Worm (Caenorhabditis elegans) whole organism, L2 larva: ENCODE measurements around the gene C26B9.7.

Experiments used
- ama-1 ChIP-seq: fragments of 150-350 bp; optimal IDR thresholded peaks from 2 replicates; lab custom pipeline; 2018; ENCODE audit warnings: inconsistent platforms
- ceh-82 ChIP-seq: fragments of 150-350 bp; optimal IDR thresholded peaks from 2 replicates; lab custom pipeline; 2014; ENCODE audit warnings: missing biosample characterization, missing genetic modification characterization
- elt-1 ChIP-seq: fragments of 150-350 bp; optimal IDR thresholded peaks from 2 replicates; lab custom pipeline; 2014; ENCODE audit warnings: missing biosample characterization, missing genetic modification characterization
- elt-3 ChIP-seq: sonication (generic microtip); optimal IDR thresholded peaks from 2 replicates; lab custom pipeline; 2017; ENCODE audit warnings: missing biosample characterization, missing genetic modification characterization
- fos-1 ChIP-seq: fragments of 150-350 bp; optimal IDR thresholded peaks from 2 replicates; lab custom pipeline; 2014; ENCODE audit warnings: missing biosample characterization, missing genetic modification characterization
- lin-13 ChIP-seq: fragments of 150-350 bp; optimal IDR thresholded peaks from 2 replicates; lab custom pipeline; 2014; ENCODE audit warnings: missing biosample characterization, missing genetic modification reagents, missing genetic modification characterization
- lin-39 ChIP-seq: fragments of 150-350 bp; optimal IDR thresholded peaks from 2 replicates; lab custom pipeline; 2014; ENCODE audit warnings: missing biosample characterization, missing genetic modification reagents, missing genetic modification characterization
- lsy-2 ChIP-seq, 2 experiments: fragments of 150-350 bp in 1 of 2; sonication (generic microtip) in 1 of 2; optimal IDR thresholded peaks; 2 replicates each; lab custom pipeline; 2014 to 2017; ENCODE audit warnings: missing biosample characterization in 2 of 2, missing genetic modification characterization in 2 of 2
- nhr-237 ChIP-seq: fragments of 150-350 bp; optimal IDR thresholded peaks from 2 replicates; lab custom pipeline; 2014; ENCODE audit warnings: missing biosample characterization, missing genetic modification characterization
- peb-1 ChIP-seq: fragments of 150-350 bp; optimal IDR thresholded peaks from 2 replicates; lab custom pipeline; 2014; ENCODE audit warnings: missing biosample characterization, missing genetic modification characterization
- skn-1 ChIP-seq: sonication (generic microtip); optimal IDR thresholded peaks from 2 replicates; lab custom pipeline; 2017; ENCODE audit warnings: missing biosample characterization, missing genetic modification characterization
- unc-62 ChIP-seq: fragments of 150-350 bp; optimal IDR thresholded peaks from 2 replicates; lab custom pipeline; 2014; ENCODE audit warnings: missing biosample characterization, missing genetic modification reagents, missing genetic modification characterization
- zag-1 ChIP-seq: fragments of 150-350 bp; optimal IDR thresholded peaks from 2 replicates; lab custom pipeline; 2014; ENCODE audit warnings: missing biosample characterization, missing genetic modification characterization

ce11 chrX:5323287-5323686 lies 18.8 kb upstream of the C26B9.7 start, which contains the start of gene sto-2:
- TF ChIP-seq peb-1 (tag; lab: Kevin White, UChicago) (no peak), skn-1 (tag; lab: Kevin White, UChicago) (no peak), elt-1 (tag; lab: Kevin White, UChicago) (no peak), lin-13 (no peak), zag-1 (tag; lab: Kevin White, UChicago) (no peak), elt-3 (tag; lab: Kevin White, UChicago) (no peak), ceh-82 (no peak), lsy-2 (tag; optimal IDR thresholded peaks at IDR 0.05; lab: Kevin White, UChicago) (no peak), fos-1 (tag; lab: Kevin White, UChicago) (no peak), unc-62 (no peak), nhr-237 (no peak), lin-39 (tag; lab: Kevin White, UChicago) (no peak), ama-1 (no peak)
